Worm (Caenorhabditis elegans) whole organism, young adult: ENCODE results near the gene gen-1.
A peak's percentile ranks its signal among the peaks of the same experiment; 100 is the strongest.

Source experiments
- B0035.1 ChIP-seq: sonication (generic microtip); optimal IDR thresholded peaks from 2 replicates; lab custom pipeline; 2016; ENCODE audit warnings: missing genetic modification characterization, mild to moderate bottlenecking, missing compliant biosample characterization, missing genotype, missing genetic modification reagents
- C17E4.6 ChIP-seq: fragments of 200-800 bp; sonication (Bioruptor generic); IDR thresholded peaks from 2 replicates; pipeline ENCODE4 v1.3.6; 2022; ENCODE audit warnings: missing genetic modification reagents, missing genetic modification characterization, missing compliant biosample characterization
- F33H1.4 ChIP-seq: fragments of 200-800 bp; sonication (Bioruptor generic); IDR thresholded peaks from 2 replicates; pipeline ENCODE4 v1.3.6; 2022; ENCODE audit warnings: missing genetic modification reagents, missing genetic modification characterization, missing compliant biosample characterization
- F55B11.4 ChIP-seq: sonication (generic microtip); optimal IDR thresholded peaks from 2 replicates; lab custom pipeline; 2016; ENCODE audit warnings: missing compliant biosample characterization, missing genetic modification characterization, borderline replicate concordance; ENCODE audit not compliant: insufficient read depth
- Y53G8AR.9 ChIP-seq: fragments of 200-800 bp; sonication (Bioruptor generic); conservative IDR thresholded peaks from 2 replicates; pipeline ENCODE4 v1.3.6; 2022; ENCODE audit warnings: missing genetic modification reagents, missing genetic modification characterization, missing compliant biosample characterization
- Y56A3A.18 ChIP-seq: fragments of 200-800 bp; sonication (Bioruptor generic); IDR thresholded peaks from 2 replicates; pipeline ENCODE4 v1.3.6; 2022; ENCODE audit warnings: missing genetic modification reagents, missing genetic modification characterization, missing compliant biosample characterization
- akir-1 ChIP-seq: fragments of 200-800 bp; sonication (Bioruptor generic); optimal IDR thresholded peaks from 2 replicates; lab custom pipeline; 2018; ENCODE audit warnings: mild to moderate bottlenecking, missing genetic modification characterization, moderate library complexity, missing compliant biosample characterization
- attf-6 ChIP-seq: fragments of 200-800 bp; sonication (Bioruptor generic); IDR thresholded peaks from 2 replicates; pipeline ENCODE4 v1.3.6; 2022; ENCODE audit warnings: missing genetic modification reagents, missing genetic modification characterization, missing compliant biosample characterization
- ceh-27 ChIP-seq: fragments of 200-800 bp; sonication (Bioruptor generic); optimal IDR thresholded peaks from 2 replicates; lab custom pipeline; 2018; ENCODE audit warnings: mild to moderate bottlenecking, missing genetic modification characterization, moderate library complexity, missing compliant biosample characterization
- ceh-58 ChIP-seq: fragments of 200-800 bp; sonication (Bioruptor generic); IDR thresholded peaks from 2 replicates; pipeline ENCODE4 v1.3.6; 2022; ENCODE audit warnings: missing genetic modification characterization, missing compliant biosample characterization
- die-1 ChIP-seq: sonication (generic microtip); optimal IDR thresholded peaks from 2 replicates; lab custom pipeline; 2016; ENCODE audit warnings: missing genotype, mild to moderate bottlenecking, missing genetic modification characterization, missing compliant biosample characterization
- dpl-1 ChIP-seq: fragments of 150-350 bp; optimal IDR thresholded peaks from 2 replicates; lab custom pipeline; 2014; ENCODE audit warnings: missing biosample characterization, missing genetic modification reagents, missing genetic modification characterization
- efl-1 ChIP-seq: fragments of 150-350 bp; optimal IDR thresholded peaks from 2 replicates; lab custom pipeline; 2014; ENCODE audit warnings: missing biosample characterization, missing genetic modification reagents, missing genetic modification characterization
- egl-44 ChIP-seq: fragments of 200-800 bp; sonication (Bioruptor generic); IDR thresholded peaks from 2 replicates; pipeline ENCODE4 v1.3.6; 2022; ENCODE audit warnings: missing genetic modification reagents, missing genetic modification characterization, missing compliant biosample characterization
- egrh-3 ChIP-seq: fragments of 200-800 bp; sonication (Bioruptor generic); IDR thresholded peaks from 2 replicates; pipeline ENCODE4 v1.3.6; 2022; ENCODE audit warnings: missing genetic modification reagents, missing genetic modification characterization, missing compliant biosample characterization
- ekl-4 ChIP-seq: fragments of 200-800 bp; sonication (Bioruptor generic); IDR thresholded peaks from 2 replicates; pipeline ENCODE4 v1.3.6; 2022; ENCODE audit warnings: missing genetic modification reagents, missing genetic modification characterization, missing compliant biosample characterization
- hmg-1.2 ChIP-seq: fragments of 200-800 bp; sonication (Bioruptor generic); IDR thresholded peaks from 2 replicates; pipeline ENCODE4 v1.3.6; 2022; ENCODE audit warnings: missing genetic modification reagents, missing genetic modification characterization, missing compliant biosample characterization
- lin-35 ChIP-seq, 3 experiments: fragments of 150-350 bp in 2 of 3; sonication (generic microtip) in 1 of 3; optimal IDR thresholded peaks; 2 replicates each; lab custom pipeline; 2014 to 2018; ENCODE audit warnings: missing biosample characterization in 3 of 3, missing genetic modification characterization in 3 of 3, missing genetic modification reagents in 3 of 3
- lin-54 ChIP-seq: fragments of 200-800 bp; sonication (Bioruptor generic); optimal IDR thresholded peaks from 2 replicates; lab custom pipeline; 2018; ENCODE audit warnings: mild to moderate bottlenecking, missing genetic modification characterization, missing compliant biosample characterization
- lir-1 ChIP-seq: fragments of 200-800 bp; sonication (Bioruptor generic); conservative IDR thresholded peaks from 2 replicates; pipeline ENCODE4 v1.3.6; 2022; ENCODE audit warnings: missing genetic modification reagents, missing genetic modification characterization, missing compliant biosample characterization
- lsl-1 ChIP-seq: fragments of 200-800 bp; sonication (Bioruptor generic); optimal IDR thresholded peaks from 2 replicates; lab custom pipeline; 2018; ENCODE audit warnings: mild to moderate bottlenecking, missing genetic modification characterization, moderate library complexity, missing compliant biosample characterization
- madf-10 ChIP-seq: sonication (generic microtip); optimal IDR thresholded peaks from 2 replicates; lab custom pipeline; 2016; ENCODE audit warnings: mild to moderate bottlenecking, missing genetic modification characterization, missing compliant biosample characterization
- madf-6 ChIP-seq: fragments of 200-800 bp; sonication (Bioruptor generic); IDR thresholded peaks from 2 replicates; pipeline ENCODE4 v1.3.6; 2022; ENCODE audit warnings: missing genetic modification reagents, missing genetic modification characterization, missing compliant biosample characterization
- madf-8 ChIP-seq: fragments of 200-800 bp; sonication (Bioruptor generic); conservative IDR thresholded peaks from 2 replicates; pipeline ENCODE4 v1.3.6; 2022; ENCODE audit warnings: missing genetic modification reagents, missing genetic modification characterization, missing compliant biosample characterization
- nfya-2 ChIP-seq: fragments of 200-800 bp; sonication (Bioruptor generic); IDR thresholded peaks from 2 replicates; pipeline ENCODE4 v1.3.6; 2022; ENCODE audit warnings: missing genetic modification reagents, missing genetic modification characterization, missing compliant biosample characterization
- nhr-120 ChIP-seq: fragments of 200-800 bp; sonication (Bioruptor generic); IDR thresholded peaks from 2 replicates; pipeline ENCODE4 v1.3.6; 2022; ENCODE audit warnings: missing genetic modification characterization, missing compliant biosample characterization
- nhr-80 ChIP-seq: sonication (generic microtip); optimal IDR thresholded peaks from 2 replicates; lab custom pipeline; 2016; ENCODE audit warnings: missing genetic modification characterization, missing compliant biosample characterization
- nhr-90 ChIP-seq: sonication (generic microtip); optimal IDR thresholded peaks from 2 replicates; lab custom pipeline; 2016; ENCODE audit warnings: missing genotype, mild to moderate bottlenecking, missing genetic modification characterization, missing compliant biosample characterization
- sea-2 ChIP-seq: fragments of 200-800 bp; sonication (Bioruptor generic); IDR thresholded peaks from 2 replicates; pipeline ENCODE4 v1.3.6; 2022; ENCODE audit warnings: missing genetic modification characterization, missing compliant biosample characterization
- snpc-1.1 ChIP-seq: sonication (generic microtip); optimal IDR thresholded peaks from 2 replicates; lab custom pipeline; 2017; ENCODE audit warnings: missing genetic modification characterization, mild to moderate bottlenecking, missing compliant biosample characterization, antibody characterized with exemption, moderate library complexity, missing genotype, missing genetic modification reagents; ENCODE audit not compliant: insufficient read depth
- snpc-3.4 ChIP-seq: sonication (generic microtip); optimal IDR thresholded peaks from 2 replicates; lab custom pipeline; 2017; ENCODE audit warnings: missing genetic modification characterization, mild to moderate bottlenecking, missing compliant biosample characterization, antibody characterized with exemption, moderate library complexity, missing genotype, missing genetic modification reagents
- snpc-4 ChIP-seq, 5 experiments: fragments of 150-350 bp in 1 of 5; sonication (generic microtip) in 4 of 5; optimal IDR thresholded peaks; 2 replicates each; lab custom pipeline; 2014 to 2018; ENCODE audit warnings: missing genetic modification characterization in 5 of 5, missing biosample characterization in 3 of 5, antibody characterized with exemption in 2 of 5, mild to moderate bottlenecking in 2 of 5, missing compliant biosample characterization in 2 of 5, missing genotype in 2 of 5, moderate library complexity in 2 of 5, missing genetic modification reagents in 1 of 5
- somi-1 ChIP-seq: fragments of 200-800 bp; sonication (Bioruptor generic); optimal IDR thresholded peaks from 2 replicates; lab custom pipeline; 2018; ENCODE audit warnings: mild to moderate bottlenecking, missing genetic modification characterization, missing compliant biosample characterization
- tlf-1 ChIP-seq: fragments of 200-800 bp; sonication (Bioruptor generic); optimal IDR thresholded peaks from 2 replicates; lab custom pipeline; 2018; ENCODE audit warnings: mild to moderate bottlenecking, missing genetic modification characterization, missing compliant biosample characterization
- xnd-1 ChIP-seq: sonication (generic microtip); optimal IDR thresholded peaks from 2 replicates; lab custom pipeline; 2016; ENCODE audit warnings: missing genotype, missing genetic modification reagents, missing genetic modification characterization, missing compliant biosample characterization
- ztf-18 ChIP-seq: sonication (generic microtip); optimal IDR thresholded peaks from 2 replicates; lab custom pipeline; 2016; ENCODE audit warnings: missing genotype, mild to moderate bottlenecking, missing genetic modification characterization, missing compliant biosample characterization
- ztf-25 ChIP-seq: fragments of 200-800 bp; sonication (Bioruptor generic); IDR thresholded peaks from 2 replicates; pipeline ENCODE4 v1.3.6; 2022; ENCODE audit warnings: missing genetic modification reagents, missing genetic modification characterization, missing compliant biosample characterization
- ztf-26 ChIP-seq: sonication (generic microtip); optimal IDR thresholded peaks from 2 replicates; lab custom pipeline; 2017; ENCODE audit warnings: missing genetic modification characterization, missing compliant biosample characterization
- ztf-28 ChIP-seq: fragments of 200-800 bp; sonication (Bioruptor generic); IDR thresholded peaks from 2 replicates; pipeline ENCODE4 v1.3.6; 2022; ENCODE audit warnings: missing genetic modification reagents, missing genetic modification characterization, missing compliant biosample characterization

gen-1 gene

ce11 chrIII:6289366-6289765, 41.4 kb upstream of the gen-1 start:
- peak; percentile 27 for TF ChIP-seq ceh-27 (GFP tag; lab: Kevin White, UChicago)
- no peak for TF ChIP-seq akir-1

- no peak for TF ChIP-seq ztf-28 (GFP tag; lab: Robert Waterston, UW)
- no peak for TF ChIP-seq C17E4.6 (GFP tag; lab: Robert Waterston, UW)
- TF ChIP-seq nhr-80 (tag; lab: Kevin White, UChicago) = peak; percentile 0
Observed at ce11 chrIII:6287195-6287594, 39.2 kb upstream of the gen-1 start, which contains the start of gene F47D12.6. TSS of gene F47D12.6 (minus strand) at chrIII:6287295.

DNA sequence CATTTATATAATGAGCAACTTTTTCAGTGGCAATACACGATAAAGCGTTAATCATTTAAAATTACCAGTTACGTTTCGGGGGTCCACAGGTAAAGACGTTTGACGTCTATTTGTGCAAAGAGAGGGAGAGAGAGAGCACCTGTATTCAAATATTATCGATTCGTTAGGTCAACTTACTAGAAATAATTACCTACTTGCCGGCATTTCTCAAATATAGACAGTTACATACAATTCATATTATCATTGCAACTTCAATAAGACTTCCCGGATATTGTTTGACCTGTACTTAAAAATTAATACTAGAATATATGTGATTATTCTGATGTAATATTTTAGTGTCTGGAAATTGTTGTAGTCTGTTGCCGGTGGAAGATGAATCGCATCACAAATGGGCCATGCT, 37.9 kb upstream of the gen-1 start, which contains the start of gene gadr-3:
Gene gadr-3, minus strand, starts transcription at position 101 of the 400 bp plus-strand sequence.
- no peak for TF ChIP-seq somi-1
- TF ChIP-seq lin-35 (GFP tag; optimal IDR thresholded peaks at IDR 0.05; lab: Kevin White, UChicago) = no peak
- no peak for TF ChIP-seq sea-2 (GFP tag; lab: Robert Waterston, UW)
- TF ChIP-seq die-1 (tag; lab: Kevin White, UChicago) = no peak
- TF ChIP-seq Y56A3A.18 = no peak
- no peak for TF ChIP-seq ceh-27 (GFP tag; lab: Kevin White, UChicago)
- TF ChIP-seq egrh-3 (GFP tag; lab: Robert Waterston, UW) = no peak
- TF ChIP-seq nhr-120 = no peak
- TF ChIP-seq snpc-3.4 (tag; lab: Kevin White, UChicago) = no peak
- TF ChIP-seq tlf-1 (GFP tag; lab: Kevin White, UChicago) = no peak
- no peak for TF ChIP-seq Y53G8AR.9 (GFP tag; lab: Robert Waterston, UW)
- TF ChIP-seq F55B11.4 (tag; lab: Kevin White, UChicago) = no peak
- no peak for TF ChIP-seq madf-10 (tag; lab: Kevin White, UChicago)
- no peak for TF ChIP-seq nfya-2 (GFP tag; lab: Robert Waterston, UW)
- no peak for TF ChIP-seq dpl-1
- no peak for TF ChIP-seq egl-44
- TF ChIP-seq ceh-58 (GFP tag; lab: Robert Waterston, UW) = no peak
- TF ChIP-seq snpc-4 (GFP tag; optimal IDR thresholded peaks at IDR 0.05; lab: Kevin White, UChicago) = no peak
- TF ChIP-seq snpc-4 (tag; optimal IDR thresholded peaks at IDR 0.05; lab: Kevin White, UChicago) = no peak
- no peak for TF ChIP-seq attf-6 (GFP tag; lab: Robert Waterston, UW)
- no peak for TF ChIP-seq lin-54 (GFP tag; lab: Kevin White, UChicago)

ce11 chrIII:6283024-6283423, 35.1 kb upstream of the gen-1 start:
- TF ChIP-seq ztf-18 (tag; lab: Kevin White, UChicago) = no peak
- 0 out of 2 replicates have a peak, but pooled peaks have one; percentile 23 for TF ChIP-seq ekl-4 (GFP tag; lab: Robert Waterston, UW)
- TF ChIP-seq madf-8 = peak; percentile 74
- TF ChIP-seq F33H1.4 (GFP tag; lab: Robert Waterston, UW) = peak; percentile 43; the same call in 1 of the 2 replicates
- TF ChIP-seq xnd-1 (tag; lab: Kevin White, UChicago) = peak; percentile 91
- TF ChIP-seq ztf-25 (GFP tag; lab: Robert Waterston, UW) = no peak
- TF ChIP-seq ztf-26 (tag; lab: Kevin White, UChicago) = no peak
- peak; percentile 6 for TF ChIP-seq efl-1 (GFP tag; lab: Kevin White, UChicago)
- TF ChIP-seq nfya-2 (GFP tag; lab: Robert Waterston, UW) = no peak
- no peak for TF ChIP-seq snpc-1.1 (tag; lab: Kevin White, UChicago)
- no peak for TF ChIP-seq B0035.1 (tag; lab: Kevin White, UChicago)
- TF ChIP-seq madf-6 (GFP tag; lab: Robert Waterston, UW) = peak; percentile 93
- no peak for TF ChIP-seq nhr-90 (tag; lab: Kevin White, UChicago)
- no peak for TF ChIP-seq lir-1
- 0 out of 2 replicates have a peak, but pooled peaks have one; percentile 14 for TF ChIP-seq hmg-1.2 (GFP tag; lab: Robert Waterston, UW)
- TF ChIP-seq lsl-1 = peak; percentile 89
